Fruit fly (Drosophila melanogaster) whole organism, embryonic: ENCODE data around the gene Uch-L5R.

Experiments used
- Ada2b ChIP-seq: fragments of 200-800 bp; sonication (Bioruptor generic); IDR thresholded peaks from 2 replicates; pipeline ENCODE4 v1.3.6; 2022; ENCODE audit warnings: missing biosample characterization, missing genetic modification characterization
- Aef1 ChIP-seq: fragments of 200-800 bp; sonication (Bioruptor generic); IDR thresholded peaks from 3 replicates; pipeline ENCODE4 v1.3.6; 2022; ENCODE audit warnings: missing biosample characterization, missing genetic modification characterization
- Antp ChIP-seq: fragments of 200-800 bp; sonication (Bioruptor generic); optimal IDR thresholded peaks from 3 replicates; lab custom pipeline; 2016; ENCODE audit warnings: missing biosample characterization, missing genetic modification characterization
- Atf-2 ChIP-seq: fragments of 200-800 bp; sonication (Bioruptor generic); optimal IDR thresholded peaks from 2 replicates; lab custom pipeline; 2016; ENCODE audit warnings: missing biosample characterization, missing genetic modification characterization
- Atf6 ChIP-seq: fragments of 200-800 bp; sonication (Bioruptor generic); IDR thresholded peaks from 2 replicates; pipeline ENCODE4 v1.3.6; 2022; ENCODE audit warnings: missing biosample characterization, missing genetic modification characterization
- Bdp1 ChIP-seq: fragments of 200-800 bp; sonication (Bioruptor generic); optimal IDR thresholded peaks from 3 replicates; lab custom pipeline; 2016; ENCODE audit warnings: missing biosample characterization, missing genetic modification characterization
- CG11093 ChIP-seq: fragments of 200-800 bp; sonication (Bioruptor generic); IDR thresholded peaks from 3 replicates; pipeline ENCODE4 v1.3.6; 2022; ENCODE audit warnings: missing biosample characterization, missing genetic modification characterization
- CG12391 ChIP-seq: fragments of 200-800 bp; sonication (Bioruptor generic); optimal IDR thresholded peaks from 3 replicates; lab custom pipeline; 2018; ENCODE audit warnings: missing biosample characterization, mild to moderate bottlenecking, missing genetic modification characterization, moderate library complexity
- CG13287 ChIP-seq: fragments of 200-800 bp; sonication (Bioruptor generic); IDR thresholded peaks from 2 replicates; pipeline ENCODE4 v1.3.6; 2022; ENCODE audit warnings: missing biosample characterization, missing genetic modification characterization; ENCODE audit not compliant: partially characterized antibody
- CG15514 ChIP-seq: fragments of 200-800 bp; sonication (Bioruptor generic); optimal IDR thresholded peaks from 3 replicates; lab custom pipeline; 2017; ENCODE audit warnings: missing biosample characterization, missing genetic modification characterization, mild to moderate bottlenecking, moderate library complexity, missing genetic modification reagents
- CG1603 ChIP-seq: fragments of 200-800 bp; sonication (Bioruptor generic); optimal IDR thresholded peaks from 2 replicates; lab custom pipeline; 2019; ENCODE audit warnings: missing biosample characterization, mild to moderate bottlenecking, missing genetic modification characterization, moderate library complexity
- CG17328 ChIP-seq: fragments of 200-800 bp; sonication (Bioruptor generic); IDR thresholded peaks from 2 replicates; pipeline ENCODE4 v1.3.6; 2022; ENCODE audit warnings: missing biosample characterization, missing genetic modification characterization
- CG17568 ChIP-seq: fragments of 200-800 bp; sonication (Bioruptor generic); optimal IDR thresholded peaks from 2 replicates; lab custom pipeline; 2018; ENCODE audit warnings: missing biosample characterization, mild to moderate bottlenecking, missing genetic modification characterization, moderate library complexity
- CG2202 ChIP-seq: fragments of 200-800 bp; sonication (Bioruptor generic); optimal IDR thresholded peaks from 2 replicates; lab custom pipeline; 2018; ENCODE audit warnings: missing biosample characterization, mild to moderate bottlenecking, missing genetic modification characterization
- CG4328 ChIP-seq: fragments of 200-800 bp; sonication (Bioruptor generic); optimal IDR thresholded peaks from 3 replicates; lab custom pipeline; 2017; ENCODE audit warnings: missing biosample characterization, missing genetic modification reagents, missing genetic modification characterization
- CG4424 ChIP-seq: fragments of 200-800 bp; sonication (Bioruptor generic); optimal IDR thresholded peaks from 3 replicates; lab custom pipeline; 2016; ENCODE audit warnings: missing biosample characterization, missing genetic modification characterization
- CG4730 ChIP-seq: fragments of 200-800 bp; sonication (Bioruptor generic); IDR thresholded peaks from 2 replicates; pipeline ENCODE4 v1.3.6; 2022; ENCODE audit warnings: missing biosample characterization, missing genetic modification characterization
- CG7556 ChIP-seq: fragments of 200-800 bp; sonication (Bioruptor generic); optimal IDR thresholded peaks from 2 replicates; lab custom pipeline; 2017; ENCODE audit warnings: missing biosample characterization, mild to moderate bottlenecking, missing genetic modification characterization
- CG7839 ChIP-seq: fragments of 200-800 bp; sonication (Bioruptor generic); optimal IDR thresholded peaks from 3 replicates; lab custom pipeline; 2018; ENCODE audit warnings: missing biosample characterization, mild to moderate bottlenecking, missing genetic modification characterization, moderate library complexity
- CG8281 ChIP-seq: fragments of 200-800 bp; sonication (Bioruptor generic); optimal IDR thresholded peaks from 2 replicates; lab custom pipeline; 2018; ENCODE audit warnings: missing biosample characterization, mild to moderate bottlenecking, missing genetic modification characterization, moderate library complexity
- Ets65A ChIP-seq: fragments of 200-800 bp; sonication (Bioruptor generic); peaks from one replicate; lab custom pipeline; 2016; ENCODE audit warnings: missing biosample characterization, missing genetic modification characterization
- Fer3 ChIP-seq: fragments of 200-800 bp; sonication (Bioruptor generic); optimal IDR thresholded peaks from 2 replicates; lab custom pipeline; 2018; ENCODE audit warnings: missing biosample characterization, mild to moderate bottlenecking, missing genetic modification characterization, moderate library complexity
- H2.0 ChIP-seq: fragments of 200-800 bp; sonication (Bioruptor generic); IDR thresholded peaks from 2 replicates; pipeline ENCODE4 v1.3.6; 2022; ENCODE audit warnings: missing biosample characterization, missing genetic modification characterization
- Hr51 ChIP-seq, 2 experiments: fragments of 200-800 bp; sonication (Bioruptor generic); optimal IDR thresholded peaks; 2 replicates in 1 of 2; 3 replicates in 1 of 2; lab custom pipeline; 2016 to 2018; ENCODE audit warnings: missing biosample characterization in 2 of 2, missing genetic modification characterization in 2 of 2, mild to moderate bottlenecking in 1 of 2, moderate library complexity in 1 of 2
- MTF-1 ChIP-seq: fragments of 200-800 bp; sonication (Bioruptor generic); optimal IDR thresholded peaks from 2 replicates; lab custom pipeline; 2018; ENCODE audit warnings: missing biosample characterization, mild to moderate bottlenecking, missing genetic modification characterization, borderline replicate concordance
- Poxn ChIP-seq: fragments of 200-800 bp; sonication (Bioruptor generic); IDR thresholded peaks from 2 replicates; pipeline ENCODE4 v1.3.6; 2022; ENCODE audit warnings: missing biosample characterization, missing genetic modification characterization
- Ptx1 ChIP-seq: fragments of 200-800 bp; sonication (Bioruptor generic); IDR thresholded peaks from 2 replicates; pipeline ENCODE4 v1.3.6; 2022; ENCODE audit warnings: missing biosample characterization, missing genetic modification characterization
- ac ChIP-seq: fragments of 200-800 bp; sonication (Bioruptor generic); optimal IDR thresholded peaks from 3 replicates; lab custom pipeline; 2017; ENCODE audit warnings: missing biosample characterization, mild to moderate bottlenecking, missing genetic modification characterization
- ase ChIP-seq: fragments of 200-800 bp; sonication (Bioruptor generic); IDR thresholded peaks from 3 replicates; pipeline ENCODE4 v1.3.6; 2022; ENCODE audit warnings: missing biosample characterization, missing genetic modification characterization
- caup ChIP-seq: fragments of 200-800 bp; sonication (Bioruptor generic); optimal IDR thresholded peaks from 3 replicates; lab custom pipeline; 2017; ENCODE audit warnings: missing biosample characterization, mild to moderate bottlenecking, missing genetic modification characterization, moderate library complexity; ENCODE audit not compliant: severe bottlenecking
- cwo ChIP-seq: fragments of 200-800 bp; sonication (Bioruptor generic); optimal IDR thresholded peaks from 3 replicates; lab custom pipeline; 2017; ENCODE audit warnings: missing biosample characterization, missing genetic modification characterization, mild to moderate bottlenecking, moderate library complexity, missing genetic modification reagents
- danr ChIP-seq: fragments of 200-800 bp; sonication (Bioruptor generic); IDR thresholded peaks from 2 replicates; pipeline ENCODE4 v1.3.6; 2022; ENCODE audit warnings: missing biosample characterization, missing genetic modification characterization
- dmrt99B ChIP-seq: fragments of 200-800 bp; sonication (Bioruptor generic); optimal IDR thresholded peaks from 2 replicates; lab custom pipeline; 2018; ENCODE audit warnings: missing biosample characterization, mild to moderate bottlenecking, missing genetic modification characterization, moderate library complexity
- emc ChIP-seq: fragments of 200-800 bp; sonication (Bioruptor generic); optimal IDR thresholded peaks from 2 replicates; lab custom pipeline; 2016; ENCODE audit warnings: missing biosample characterization, missing genetic modification characterization
- ems ChIP-seq: fragments of 200-800 bp; sonication (Bioruptor generic); optimal IDR thresholded peaks from 3 replicates; lab custom pipeline; 2016; ENCODE audit warnings: missing biosample characterization, missing genetic modification characterization
- fd102C ChIP-seq: fragments of 200-800 bp; sonication (Bioruptor generic); optimal IDR thresholded peaks from 2 replicates; lab custom pipeline; 2018; ENCODE audit warnings: missing biosample characterization, mild to moderate bottlenecking, missing genetic modification characterization, moderate library complexity
- fd96Cb ChIP-seq: fragments of 200-800 bp; sonication (Bioruptor generic); optimal IDR thresholded peaks from 2 replicates; lab custom pipeline; 2018; ENCODE audit warnings: missing biosample characterization, mild to moderate bottlenecking, missing genetic modification characterization, moderate library complexity
- grau ChIP-seq: fragments of 200-800 bp; optimal IDR thresholded peaks from 3 replicates; lab custom pipeline; 2019; ENCODE audit warnings: missing biosample characterization, mild to moderate bottlenecking, missing genetic modification characterization, moderate library complexity
- hkb ChIP-seq, 2 experiments: fragments of 200-800 bp in 1 of 2; fragments of >200 bp in 1 of 2; sonication (Bioruptor generic) in 1 of 2; IDR thresholded peaks in 1 of 2; optimal IDR thresholded peaks in 1 of 2; 2 replicates each; pipeline versions ENCODE4 v1.3.6 to Lab custom; 2017 to 2022; ENCODE audit warnings: missing biosample characterization in 1 of 2, missing genetic modification characterization in 1 of 2
- insv ChIP-seq, 2 experiments: fragments of 200-800 bp; sonication (Bioruptor generic); optimal IDR thresholded peaks; 3 replicates each; lab custom pipeline; 2016 to 2018; ENCODE audit warnings: missing biosample characterization in 2 of 2, missing genetic modification characterization in 2 of 2
- inv ChIP-seq: fragments of 200-800 bp; sonication (Bioruptor generic); IDR thresholded peaks from 2 replicates; pipeline ENCODE4 v1.3.6; 2022; ENCODE audit warnings: missing biosample characterization, missing genetic modification characterization; ENCODE audit not compliant: partially characterized antibody
- ken ChIP-seq: fragments of 200-800 bp; sonication (Bioruptor generic); IDR thresholded peaks from 3 replicates; pipeline ENCODE4 v1.3.6; 2022; ENCODE audit warnings: missing biosample characterization, missing genetic modification characterization
- kni ChIP-seq: fragments of 200-800 bp; sonication (Bioruptor generic); optimal IDR thresholded peaks from 3 replicates; lab custom pipeline; 2017; ENCODE audit warnings: mild to moderate bottlenecking, missing biosample characterization, missing genetic modification reagents, missing genetic modification characterization
- lmd ChIP-seq: fragments of 200-800 bp; sonication (Bioruptor generic); IDR thresholded peaks from 2 replicates; pipeline ENCODE4 v1.3.6; 2022; ENCODE audit warnings: missing biosample characterization, missing genetic modification characterization
- nau ChIP-seq: fragments of 200-800 bp; sonication (Bioruptor generic); optimal IDR thresholded peaks from 3 replicates; lab custom pipeline; 2017; ENCODE audit warnings: missing biosample characterization, mild to moderate bottlenecking, missing genetic modification characterization, missing genetic modification reagents
- rib ChIP-seq: fragments of 200-800 bp; sonication (Bioruptor generic); IDR thresholded peaks from 2 replicates; pipeline ENCODE4 v1.3.6; 2022; ENCODE audit warnings: missing biosample characterization, missing genetic modification characterization
- sc ChIP-seq, 3 experiments: fragments of >200 bp in 2 of 3; fragments of 200-800 bp in 1 of 3; sonication (Bioruptor generic) in 1 of 3; optimal IDR thresholded peaks; 2 replicates in 2 of 3; 3 replicates in 1 of 3; lab custom pipeline; 2017; ENCODE audit warnings: mild to moderate bottlenecking in 1 of 3, missing biosample characterization in 1 of 3, missing genetic modification characterization in 1 of 3, missing genetic modification reagents in 1 of 3
- schlank ChIP-seq: fragments of 200-800 bp; sonication (Bioruptor generic); optimal IDR thresholded peaks from 2 replicates; lab custom pipeline; 2018; ENCODE audit warnings: missing biosample characterization, mild to moderate bottlenecking, missing genetic modification characterization
- wdn ChIP-seq: fragments of 200-800 bp; sonication (Bioruptor generic); IDR thresholded peaks from 2 replicates; pipeline ENCODE4 v1.3.6; 2022; ENCODE audit warnings: missing biosample characterization, missing genetic modification characterization

The Uch-L5R gene

DNA sequence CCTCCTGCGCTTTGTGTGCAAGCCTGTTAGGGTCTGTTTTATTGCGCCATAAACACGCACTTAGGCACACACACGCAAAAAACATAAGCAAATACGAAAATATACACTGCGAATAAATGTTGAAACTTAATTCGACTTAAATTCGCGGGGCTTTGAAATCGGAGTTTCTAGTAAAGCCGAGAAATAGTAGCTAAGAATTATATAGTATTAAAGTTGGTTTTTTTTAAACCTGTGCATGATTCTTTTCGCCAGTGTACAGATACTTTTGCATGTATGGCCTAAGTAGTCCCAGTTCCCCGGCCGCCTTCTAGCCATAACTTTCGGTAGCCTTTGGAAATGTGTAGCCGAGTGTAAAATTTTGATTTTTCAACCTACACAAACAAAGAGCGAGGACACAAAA lies 28.0 kb upstream of the Uch-L5R start (continued):
- peak; percentile 10 for TF ChIP-seq dmrt99B
- TF ChIP-seq CG7839 (tag; lab: Kevin White, UChicago): peak; percentile 39
- no peak for TF ChIP-seq Poxn (GFP tag; lab: Robert Waterston, UW)
- no peak for TF ChIP-seq danr (GFP tag; lab: Robert Waterston, UW)
- peak; percentile 6 for TF ChIP-seq CG15514
- TF ChIP-seq CG17328: 0 out of 2 replicates have a peak, but pooled peaks have one; percentile 18
- TF ChIP-seq nau (GFP tag; lab: Kevin White, UChicago): no peak
- TF ChIP-seq CG4730 (GFP tag; lab: Robert Waterston, UW): no peak
- TF ChIP-seq Fer3 (tag; lab: Kevin White, UChicago): peak; percentile 14
- TF ChIP-seq CG7556 (GFP tag; lab: Kevin White, UChicago): peak; percentile 12
- TF ChIP-seq CG8281 (tag; lab: Kevin White, UChicago): no peak
- no peak for TF ChIP-seq hkb (optimal IDR thresholded peaks at IDR 0.05; lab: Kevin White, UChicago)
- TF ChIP-seq hkb (GFP tag; IDR thresholded peaks at IDR 0.05; lab: Robert Waterston, UW): 0 out of 2 replicates have a peak, but pooled peaks have one; percentile 14
- TF ChIP-seq CG4424 (GFP tag; lab: Kevin White, UChicago): no peak
- TF ChIP-seq lmd: peak; percentile 42; the same call in 1 of the 2 replicates
- TF ChIP-seq insv (GFP tag; optimal IDR thresholded peaks at IDR 0.05; lab: Kevin White, UChicago): no peak
- no peak for TF ChIP-seq MTF-1 (GFP tag; lab: Kevin White, UChicago)
- no peak for TF ChIP-seq ems (GFP tag; lab: Kevin White, UChicago)
- TF ChIP-seq CG1603 (tag; lab: Kevin White, UChicago): peak; percentile 26
- peak; percentile 90 for TF ChIP-seq Ets65A (GFP tag; lab: Kevin White, UChicago)
- no peak for TF ChIP-seq kni
- TF ChIP-seq Hr51 (GFP tag; optimal IDR thresholded peaks at IDR 0.05; lab: Kevin White, UChicago): peak in 1 of 2 experiments; percentile 1
- no peak for TF ChIP-seq inv (GFP tag; lab: Robert Waterston, UW)
- TF ChIP-seq Ada2b (GFP tag; lab: Robert Waterston, UW): peak; percentile 22; the same call in 1 of the 2 replicates
- no peak for TF ChIP-seq wdn
- no peak for TF ChIP-seq rib (GFP tag; lab: Robert Waterston, UW)
- TF ChIP-seq ken (GFP tag; lab: Robert Waterston, UW): no peak
- TF ChIP-seq fd96Cb (tag; lab: Kevin White, UChicago): peak; percentile 18
- TF ChIP-seq CG4328 (GFP tag; lab: Kevin White, UChicago): no peak
- TF ChIP-seq fd102C: no peak
- TF ChIP-seq CG12391: peak; percentile 3
- TF ChIP-seq schlank (tag; lab: Kevin White, UChicago): no peak
- no peak for TF ChIP-seq Bdp1 (GFP tag; lab: Kevin White, UChicago)
- peak; percentile 34 for TF ChIP-seq caup
- peak; percentile 10 for TF ChIP-seq cwo (GFP tag; lab: Kevin White, UChicago)
- TF ChIP-seq ac (GFP tag; lab: Kevin White, UChicago): no peak
- TF ChIP-seq Atf6 (GFP tag; lab: Robert Waterston, UW): no peak
- TF ChIP-seq ase (GFP tag; lab: Robert Waterston, UW): no peak
- TF ChIP-seq Aef1 (GFP tag; lab: Robert Waterston, UW): no peak
- TF ChIP-seq CG11093 (GFP tag; lab: Robert Waterston, UW): no peak
- no peak for TF ChIP-seq sc (optimal IDR thresholded peaks at IDR 0.05; lab: Kevin White, UChicago)
- no peak for TF ChIP-seq sc (GFP tag; optimal IDR thresholded peaks at IDR 0.05; lab: Kevin White, UChicago)
- no peak for TF ChIP-seq CG2202 (tag; lab: Kevin White, UChicago)
- no peak for TF ChIP-seq H2.0 (GFP tag; lab: Robert Waterston, UW)
- TF ChIP-seq Antp (GFP tag; lab: Kevin White, UChicago): no peak
- no peak for TF ChIP-seq Atf-2 (GFP tag; lab: Kevin White, UChicago)
- TF ChIP-seq CG13287 (GFP tag; lab: Robert Waterston, UW): no peak
- no peak for TF ChIP-seq emc (GFP tag; lab: Kevin White, UChicago)
- peak; percentile 14 for TF ChIP-seq grau (tag; lab: Kevin White, UChicago)
- 0 out of 2 replicates have a peak, but pooled peaks have one; percentile 11 for TF ChIP-seq Ptx1 (GFP tag; lab: Robert Waterston, UW)
- TF ChIP-seq CG17568 (GFP tag; lab: Kevin White, UChicago): no peak
